Comparison of ENCODE assay signal across 1 fruit fly cellular context in the genomic region with DNA sequence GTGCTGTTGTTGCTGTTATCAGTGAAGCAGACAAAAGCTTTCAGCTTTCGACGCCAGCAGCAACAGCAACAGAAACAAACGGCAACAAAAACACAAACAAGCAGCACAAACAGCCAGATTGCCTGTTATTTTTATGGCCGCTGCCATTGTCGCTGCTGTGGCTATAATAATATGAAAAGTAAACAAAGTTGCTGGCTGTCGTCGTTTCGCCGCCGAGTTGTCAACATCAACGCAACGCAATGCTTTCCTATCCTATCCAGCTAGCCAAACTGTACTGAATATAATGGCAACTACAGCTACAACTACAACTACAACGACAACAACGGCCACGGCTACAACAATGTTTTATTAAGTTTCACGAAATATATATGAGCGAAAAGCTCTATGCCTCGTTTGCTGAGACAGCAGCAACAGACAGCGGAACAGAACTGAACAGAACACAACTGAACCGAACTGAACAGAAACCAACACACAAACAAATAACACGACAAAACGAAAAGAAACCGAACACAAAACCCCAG.
TF ChIP-seq lines count a peak whose summit lies in the region.

No protein-coding gene starts in this region.

TF ChIP-seq in whole organism, embryonic, 481 proteins besides CTCF, POLR2A, EP300 and RAD21 (continued from another document and continues in another):
- TF ChIP-seq CG32532 (GFP tag; IDR thresholded peaks at IDR 0.05; lab: Robert Waterston, UW): no peak
- TF ChIP-seq CG7839 (tag; optimal IDR thresholded peaks at IDR 0.05; lab: Kevin White, UChicago): no peak
- TF ChIP-seq CG4424 (GFP tag; optimal IDR thresholded peaks at IDR 0.05; lab: Kevin White, UChicago): no peak
- peak; percentile 20 for TF ChIP-seq nau (GFP tag; optimal IDR thresholded peaks at IDR 0.05; lab: Kevin White, UChicago)
- TF ChIP-seq CG5245 (GFP tag; optimal IDR thresholded peaks at IDR 0.05; lab: Kevin White, UChicago): no peak
- TF ChIP-seq CG10959 (GFP tag; IDR thresholded peaks at IDR 0.05; lab: Robert Waterston, UW): no peak
- no peak for TF ChIP-seq dati (GFP tag; IDR thresholded peaks at IDR 0.05; lab: Robert Waterston, UW)
- TF ChIP-seq CG14014 (GFP tag; IDR thresholded peaks at IDR 0.05; lab: Robert Waterston, UW): peak; percentile 68; the same call in 1 of the 2 replicates
- TF ChIP-seq ems (GFP tag; optimal IDR thresholded peaks at IDR 0.05; lab: Kevin White, UChicago): no peak
- peak; percentile 46 for TF ChIP-seq CG34376 (GFP tag; optimal IDR thresholded peaks at IDR 0.05; lab: Kevin White, UChicago)
- no peak for TF ChIP-seq mld (GFP tag; IDR thresholded peaks at IDR 0.05; lab: Robert Waterston, UW; ENCODE audit: partially characterized antibody)
- TF ChIP-seq Rfx (GFP tag; IDR thresholded peaks at IDR 0.05; lab: Robert Waterston, UW): 0 out of 2 replicates have a peak, but pooled peaks have one; percentile 6
- no peak for TF ChIP-seq Six4 (GFP tag; optimal IDR thresholded peaks at IDR 0.05; lab: Kevin White, UChicago)
- TF ChIP-seq CG14050 (GFP tag; IDR thresholded peaks at IDR 0.05; lab: Robert Waterston, UW): no peak
- no peak for TF ChIP-seq pb (GFP tag; optimal IDR thresholded peaks at IDR 0.05; lab: Kevin White, UChicago)
- TF ChIP-seq abd-A (tag; optimal IDR thresholded peaks at IDR 0.05; lab: Kevin White, UChicago): no peak
- TF ChIP-seq CG15073 (GFP tag; optimal IDR thresholded peaks at IDR 0.05; lab: Kevin White, UChicago): no peak
- TF ChIP-seq sc (optimal IDR thresholded peaks at IDR 0.05; lab: Kevin White, UChicago): no peak
- no peak for TF ChIP-seq sc (GFP tag; optimal IDR thresholded peaks at IDR 0.05; lab: Kevin White, UChicago)
- TF ChIP-seq pum (GFP tag; optimal IDR thresholded peaks at IDR 0.05; lab: Kevin White, UChicago): no peak
- TF ChIP-seq hth (optimal IDR thresholded peaks at IDR 0.05; lab: Kevin White, UChicago): no peak
- peak; percentile 15 for TF ChIP-seq Abd-B (GFP tag; optimal IDR thresholded peaks at IDR 0.05; lab: Kevin White, UChicago)
- TF ChIP-seq C15 (GFP tag; IDR thresholded peaks at IDR 0.05; lab: Robert Waterston, UW): no peak; the same call in 2 of the 3 replicates
- TF ChIP-seq CG2116 (GFP tag; optimal IDR thresholded peaks at IDR 0.05; lab: Kevin White, UChicago): no peak
- TF ChIP-seq org-1 (GFP tag; optimal IDR thresholded peaks at IDR 0.05; lab: Kevin White, UChicago): no peak
- no peak for TF ChIP-seq Ets65A (GFP tag; lab: Kevin White, UChicago)
- no peak for TF ChIP-seq CG1529 (GFP tag; optimal IDR thresholded peaks at IDR 0.05; lab: Kevin White, UChicago)
- no peak for TF ChIP-seq CG6854 (GFP tag; optimal IDR thresholded peaks at IDR 0.05; lab: Kevin White, UChicago)
- no peak for TF ChIP-seq bigmax (GFP tag; optimal IDR thresholded peaks at IDR 0.05; lab: Kevin White, UChicago)
- no peak for TF ChIP-seq ewg (GFP tag; optimal IDR thresholded peaks at IDR 0.05; lab: Kevin White, UChicago)
- no peak for TF ChIP-seq Rx (GFP tag; IDR thresholded peaks at IDR 0.05; lab: Robert Waterston, UW)
- TF ChIP-seq Doc3 (GFP tag; IDR thresholded peaks at IDR 0.05; lab: Robert Waterston, UW; ENCODE audit: partially characterized antibody): no peak
- no peak for TF ChIP-seq sima (GFP tag; optimal IDR thresholded peaks at IDR 0.05; lab: Kevin White, UChicago)
- TF ChIP-seq Camta (GFP tag; optimal IDR thresholded peaks at IDR 0.05; lab: Kevin White, UChicago): no peak
- TF ChIP-seq gce (GFP tag; IDR thresholded peaks at IDR 0.05; lab: Robert Waterston, UW): no peak; the same call in 2 of the 3 replicates
- TF ChIP-seq gro (GFP tag; optimal IDR thresholded peaks at IDR 0.05; lab: Kevin White, UChicago): no peak
- no peak for TF ChIP-seq Hand (GFP tag; optimal IDR thresholded peaks at IDR 0.05; lab: Kevin White, UChicago)
- no peak for TF ChIP-seq psq (GFP tag; optimal IDR thresholded peaks at IDR 0.05; lab: Kevin White, UChicago)
- no peak for TF ChIP-seq lbe (GFP tag; optimal IDR thresholded peaks at IDR 0.05; lab: Kevin White, UChicago)
- TF ChIP-seq da (GFP tag; optimal IDR thresholded peaks at IDR 0.05; lab: Kevin White, UChicago): no peak
- no peak for TF ChIP-seq Dp (GFP tag; optimal IDR thresholded peaks at IDR 0.05; lab: Kevin White, UChicago)
- peak; percentile 2 for TF ChIP-seq CG13123 (GFP tag; optimal IDR thresholded peaks at IDR 0.05; lab: Kevin White, UChicago)
- no peak for TF ChIP-seq Fer2 (tag; optimal IDR thresholded peaks at IDR 0.05; lab: Kevin White, UChicago)
- peak; percentile 39 for TF ChIP-seq CG17385 (GFP tag; optimal IDR thresholded peaks at IDR 0.05; lab: Kevin White, UChicago)
- peak; percentile 12 for TF ChIP-seq sqz (GFP tag; optimal IDR thresholded peaks at IDR 0.05; lab: Kevin White, UChicago)
- peak; percentile 28 for TF ChIP-seq CG12219 (GFP tag; optimal IDR thresholded peaks at IDR 0.05; lab: Kevin White, UChicago)
- TF ChIP-seq unc-4 (GFP tag; IDR thresholded peaks at IDR 0.05; lab: Robert Waterston, UW; ENCODE audit: partially characterized antibody): no peak
- peak; percentile 73 for TF ChIP-seq ATbp (GFP tag; optimal IDR thresholded peaks at IDR 0.05; lab: Kevin White, UChicago)
- no peak for TF ChIP-seq CG43689 (GFP tag; IDR thresholded peaks at IDR 0.05; lab: Robert Waterston, UW)
- TF ChIP-seq CG3407 (GFP tag; optimal IDR thresholded peaks at IDR 0.05; lab: Kevin White, UChicago): peak; percentile 38
- no peak for TF ChIP-seq Antp (GFP tag; optimal IDR thresholded peaks at IDR 0.05; lab: Kevin White, UChicago)
- no peak for TF ChIP-seq pan (optimal IDR thresholded peaks at IDR 0.05; lab: Kevin White, UChicago)
- TF ChIP-seq pan (GFP tag; optimal IDR thresholded peaks at IDR 0.05 in 1 of 2, IDR thresholded peaks at IDR 0.05 in 1 of 2): no peak
- TF ChIP-seq sna (GFP tag; IDR thresholded peaks at IDR 0.05; lab: Robert Waterston, UW; ENCODE audit: partially characterized antibody): no peak
- no peak for TF ChIP-seq CG8924 (tag; optimal IDR thresholded peaks at IDR 0.05; lab: Kevin White, UChicago)
- TF ChIP-seq yki (optimal IDR thresholded peaks at IDR 0.05; lab: Kevin White, UChicago): no peak
- no peak for TF ChIP-seq Hr78 (GFP tag; optimal IDR thresholded peaks at IDR 0.05; lab: Kevin White, UChicago)
- peak; percentile 46 for TF ChIP-seq unpg (GFP tag; optimal IDR thresholded peaks at IDR 0.05; lab: Kevin White, UChicago)
- TF ChIP-seq dysf (GFP tag; IDR thresholded peaks at IDR 0.05; lab: Robert Waterston, UW): no peak; the same call in 2 of the 3 replicates
- no peak for TF ChIP-seq jigr1 (GFP tag; IDR thresholded peaks at IDR 0.05; lab: Robert Waterston, UW)
- no peak for TF ChIP-seq CG18476 (GFP tag; optimal IDR thresholded peaks at IDR 0.05; lab: Kevin White, UChicago)
- TF ChIP-seq tna (GFP tag; IDR thresholded peaks at IDR 0.05; lab: Robert Waterston, UW; ENCODE audit: partially characterized antibody): no peak
- TF ChIP-seq CG3726 (GFP tag; IDR thresholded peaks at IDR 0.05; lab: Robert Waterston, UW): no peak
- TF ChIP-seq btn (GFP tag; optimal IDR thresholded peaks at IDR 0.05; lab: Kevin White, UChicago): no peak
- TF ChIP-seq BEAF-32 (GFP tag; optimal IDR thresholded peaks at IDR 0.05; lab: Kevin White, UChicago): no peak
- no peak for TF ChIP-seq pho (GFP tag; optimal IDR thresholded peaks at IDR 0.05; lab: Kevin White, UChicago)
- TF ChIP-seq fd102C (GFP tag; optimal IDR thresholded peaks at IDR 0.05; lab: Kevin White, UChicago): no peak
- no peak for TF ChIP-seq Tbp (GFP tag; optimal IDR thresholded peaks at IDR 0.05; lab: Kevin White, UChicago)
- no peak for TF ChIP-seq Max (GFP tag; optimal IDR thresholded peaks at IDR 0.05; lab: Kevin White, UChicago)
- TF ChIP-seq esg (GFP tag; conservative IDR thresholded peaks at IDR 0.05; lab: Robert Waterston, UW): no peak
- no peak for TF ChIP-seq CG6654 (GFP tag; optimal IDR thresholded peaks at IDR 0.05; lab: Kevin White, UChicago)
- no peak for TF ChIP-seq Elba2 (GFP tag; optimal IDR thresholded peaks at IDR 0.05; lab: Kevin White, UChicago)
- TF ChIP-seq CG7987 (GFP tag; optimal IDR thresholded peaks at IDR 0.05; lab: Kevin White, UChicago): peak; percentile 58
- no peak for TF ChIP-seq CG10462 (GFP tag; optimal IDR thresholded peaks at IDR 0.05; lab: Kevin White, UChicago)
- no peak for TF ChIP-seq chif (GFP tag; optimal IDR thresholded peaks at IDR 0.05; lab: Kevin White, UChicago)
- TF ChIP-seq hb (GFP tag; IDR thresholded peaks at IDR 0.05; lab: Robert Waterston, UW; ENCODE audit: partially characterized antibody): no peak
- TF ChIP-seq Nf-YB (GFP tag; optimal IDR thresholded peaks at IDR 0.05; lab: Kevin White, UChicago): no peak
- TF ChIP-seq MTF-1 (GFP tag; optimal IDR thresholded peaks at IDR 0.05; lab: Kevin White, UChicago; ENCODE audit: borderline replicate concordance): peak; percentile 22
- peak; percentile 16 for TF ChIP-seq HmgZ (tag; optimal IDR thresholded peaks at IDR 0.05; lab: Kevin White, UChicago)
- TF ChIP-seq trem (tag; optimal IDR thresholded peaks at IDR 0.05; lab: Kevin White, UChicago): no peak
- peak in 1 of 2 experiments; percentile 29 for TF ChIP-seq Pdp1 (GFP tag; optimal IDR thresholded peaks at IDR 0.05; lab: Kevin White, UChicago)
- no peak for TF ChIP-seq CG10366 (GFP tag; IDR thresholded peaks at IDR 0.05; lab: Robert Waterston, UW)
- TF ChIP-seq gt (GFP tag; IDR thresholded peaks at IDR 0.05; lab: Robert Waterston, UW): no peak
- TF ChIP-seq jumu (GFP tag; optimal IDR thresholded peaks at IDR 0.05; lab: Kevin White, UChicago): no peak
- no peak for TF ChIP-seq ac (GFP tag; optimal IDR thresholded peaks at IDR 0.05; lab: Kevin White, UChicago)
- no peak for TF ChIP-seq cwo (GFP tag; optimal IDR thresholded peaks at IDR 0.05; lab: Kevin White, UChicago)
- no peak for TF ChIP-seq CoRest (tag; optimal IDR thresholded peaks at IDR 0.05; lab: Kevin White, UChicago)
- TF ChIP-seq Ssrp (tag; optimal IDR thresholded peaks at IDR 0.05; lab: Kevin White, UChicago): no peak
- TF ChIP-seq CG3281 (GFP tag; optimal IDR thresholded peaks at IDR 0.05; lab: Kevin White, UChicago): peak; percentile 29
- TF ChIP-seq sr (GFP tag; IDR thresholded peaks at IDR 0.05; lab: Robert Waterston, UW): no peak
- TF ChIP-seq CG11456 (GFP tag; IDR thresholded peaks at IDR 0.05; lab: Robert Waterston, UW): no peak
- TF ChIP-seq Hey (tag; optimal IDR thresholded peaks at IDR 0.05; lab: Kevin White, UChicago): no peak
- no peak for TF ChIP-seq gem (tag; optimal IDR thresholded peaks at IDR 0.05; lab: Kevin White, UChicago)
- TF ChIP-seq MESR4 (GFP tag; optimal IDR thresholded peaks at IDR 0.05; lab: Kevin White, UChicago): peak; percentile 11
- no peak for TF ChIP-seq Sry-β (GFP tag; optimal IDR thresholded peaks at IDR 0.05; lab: Kevin White, UChicago)
- TF ChIP-seq dpn (GFP tag; optimal IDR thresholded peaks at IDR 0.05; lab: Kevin White, UChicago): no peak
- TF ChIP-seq Asciz (GFP tag; optimal IDR thresholded peaks at IDR 0.05; lab: Kevin White, UChicago): peak; percentile 68
- TF ChIP-seq stc (GFP tag; IDR thresholded peaks at IDR 0.05; lab: Robert Waterston, UW): no peak
- no peak for TF ChIP-seq wor (GFP tag; IDR thresholded peaks at IDR 0.05; lab: Robert Waterston, UW)
- no peak for TF ChIP-seq disco-r (GFP tag; optimal IDR thresholded peaks at IDR 0.05; lab: Kevin White, UChicago)
- TF ChIP-seq chm (GFP tag; IDR thresholded peaks at IDR 0.05; lab: Robert Waterston, UW): peak; percentile 45; the same call in 1 of the 2 replicates
- no peak for TF ChIP-seq tx (GFP tag; optimal IDR thresholded peaks at IDR 0.05; lab: Kevin White, UChicago)
- no peak for TF ChIP-seq CG11085 (GFP tag; IDR thresholded peaks at IDR 0.05; lab: Robert Waterston, UW)
- peak; percentile 11; the same call in 1 of the 4 replicates for TF ChIP-seq chinmo (GFP tag; IDR thresholded peaks at IDR 0.05; lab: Robert Waterston, UW; ENCODE audit: partially characterized antibody)
- TF ChIP-seq Bgb (GFP tag; IDR thresholded peaks at IDR 0.05; lab: Robert Waterston, UW; ENCODE audit: partially characterized antibody): no peak
- TF ChIP-seq jing (GFP tag; optimal IDR thresholded peaks at IDR 0.05; lab: Kevin White, UChicago): no peak
- peak; percentile 8 for TF ChIP-seq YL-1 (GFP tag; optimal IDR thresholded peaks at IDR 0.05; lab: Kevin White, UChicago)
- TF ChIP-seq CG30403 (GFP tag; optimal IDR thresholded peaks at IDR 0.05; lab: Kevin White, UChicago): no peak
- no peak for TF ChIP-seq trh (GFP tag; optimal IDR thresholded peaks at IDR 0.05; lab: Kevin White, UChicago)
- no peak for TF ChIP-seq CG14860 (GFP tag; IDR thresholded peaks at IDR 0.05; lab: Robert Waterston, UW; ENCODE audit: partially characterized antibody)
- TF ChIP-seq sisA (GFP tag; IDR thresholded peaks at IDR 0.05; lab: Robert Waterston, UW): no peak
- TF ChIP-seq CG34422 (GFP tag; IDR thresholded peaks at IDR 0.05; lab: Robert Waterston, UW): peak; percentile 12; the same call in 1 of the 3 replicates
- no peak for TF ChIP-seq CG5953 (GFP tag; IDR thresholded peaks at IDR 0.05; lab: Robert Waterston, UW)
- no peak for TF ChIP-seq tio (GFP tag; optimal IDR thresholded peaks at IDR 0.05; lab: Kevin White, UChicago)
- no peak for TF ChIP-seq rib (GFP tag; IDR thresholded peaks at IDR 0.05; lab: Robert Waterston, UW)
- TF ChIP-seq Hmx (GFP tag; optimal IDR thresholded peaks at IDR 0.05; lab: Kevin White, UChicago): no peak
- peak; percentile 20 for TF ChIP-seq CG1647 (GFP tag; optimal IDR thresholded peaks at IDR 0.05; lab: Kevin White, UChicago)
- no peak for TF ChIP-seq Oli (tag; optimal IDR thresholded peaks at IDR 0.05; lab: Kevin White, UChicago)
- TF ChIP-seq dmrt11E (tag; optimal IDR thresholded peaks at IDR 0.05; lab: Kevin White, UChicago): no peak
- TF ChIP-seq vfl (GFP tag; optimal IDR thresholded peaks at IDR 0.05; lab: Kevin White, UChicago): no peak
- TF ChIP-seq aop (GFP tag; IDR thresholded peaks at IDR 0.05; lab: Robert Waterston, UW): no peak
- TF ChIP-seq CG10321 (GFP tag; IDR thresholded peaks at IDR 0.05; lab: Robert Waterston, UW): no peak
- TF ChIP-seq CG3065 (GFP tag; optimal IDR thresholded peaks at IDR 0.05; lab: Kevin White, UChicago): no peak
- no peak for TF ChIP-seq Bteb2 (GFP tag; optimal IDR thresholded peaks at IDR 0.05; lab: Kevin White, UChicago)
- no peak for TF ChIP-seq HLH54F (GFP tag; optimal IDR thresholded peaks at IDR 0.05; lab: Kevin White, UChicago)
- no peak for TF ChIP-seq fru (optimal IDR thresholded peaks at IDR 0.05; lab: Kevin White, UChicago)
- no peak for TF ChIP-seq peb (GFP tag; IDR thresholded peaks at IDR 0.05; lab: Robert Waterston, UW)
- peak in 1 of 2 experiments; percentile 30 for TF ChIP-seq Hr51 (GFP tag; optimal IDR thresholded peaks at IDR 0.05; lab: Kevin White, UChicago)
- TF ChIP-seq B-H1 (GFP tag; IDR thresholded peaks at IDR 0.05; lab: Robert Waterston, UW): no peak; the same call in 2 of the 3 replicates
- no peak for TF ChIP-seq ERR (GFP tag; optimal IDR thresholded peaks at IDR 0.05; lab: Kevin White, UChicago)
